Worm (Caenorhabditis elegans): ENCODE data around the gene gst-4.

Gene gst-4

DNA sequence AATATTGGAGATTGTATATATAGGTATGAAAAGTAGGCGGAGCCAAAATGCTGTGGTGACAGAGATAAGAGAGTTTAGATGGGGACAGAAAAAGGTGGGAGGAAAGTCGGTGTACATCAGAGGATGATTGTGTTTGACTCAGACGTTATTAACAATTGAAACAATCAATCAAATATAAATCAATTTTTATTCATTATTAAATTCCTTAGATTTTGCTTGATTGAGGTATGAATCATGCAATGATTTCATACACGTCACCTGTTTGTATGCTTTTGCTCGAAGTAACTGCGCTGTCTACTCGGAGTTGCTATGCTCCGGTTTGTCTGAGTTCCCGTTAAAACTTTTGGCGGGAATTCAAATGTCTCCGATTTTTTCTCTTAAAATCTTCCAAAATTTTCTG lies 26.9 kb upstream of the gst-4 start, which contains the start of gene C04G2.10:
Gene C04G2.10 (plus strand): TSS at position 301 of the 400 bp plus-strand sequence.
- TF ChIP-seq skn-1 (tag; optimal IDR thresholded peaks at IDR 0.05) (no peak), hmg-11 (tag; optimal IDR thresholded peaks at IDR 0.05) (no peak), nhr-23 (tag; optimal IDR thresholded peaks at IDR 0.05) (no peak), eor-1 (tag; optimal IDR thresholded peaks at IDR 0.05) (no peak), mml-1 (tag; optimal IDR thresholded peaks at IDR 0.05) (no peak), sea-2 (GFP tag; optimal IDR thresholded peaks at IDR 0.05) (no peak), egl-27 (tag; optimal IDR thresholded peaks at IDR 0.05) (no peak), ama-1 (optimal IDR thresholded peaks at IDR 0.05) (no peak), pha-4 (tag; optimal IDR thresholded peaks at IDR 0.05) (no peak)

DNA sequence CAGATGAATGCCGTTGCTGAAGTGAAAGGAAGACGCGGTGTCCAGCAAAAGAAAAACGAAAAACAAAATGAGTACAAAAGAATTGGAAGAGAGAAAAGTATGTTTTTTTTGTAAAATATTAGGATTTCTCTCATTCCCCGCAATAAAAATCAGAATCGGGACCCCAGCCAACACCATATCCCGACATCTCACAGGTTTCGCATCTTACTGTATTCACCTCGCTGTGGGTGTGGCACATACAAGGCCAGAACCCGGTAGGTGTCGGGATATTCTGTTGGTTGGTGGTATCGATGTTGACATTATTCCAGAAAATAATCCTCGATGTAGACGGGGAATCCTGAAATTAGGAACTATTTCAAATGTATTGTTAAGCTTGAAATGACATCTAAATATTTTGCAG lies 25.3 kb upstream of the gst-4 start:
- TF ChIP-seq nhr-76 (tag; optimal IDR thresholded peaks at IDR 0.05): no peak
- TF ChIP-seq elt-3 (tag; optimal IDR thresholded peaks at IDR 0.05): no peak
- no peak for TF ChIP-seq egl-5 (tag; optimal IDR thresholded peaks at IDR 0.05)
- no peak for TF ChIP-seq nfya-1 (tag; optimal IDR thresholded peaks at IDR 0.05; ENCODE audit: insufficient read depth)
- TF ChIP-seq ceh-9 (tag; optimal IDR thresholded peaks at IDR 0.05): no peak
- no peak for TF ChIP-seq nhr-28 (tag; optimal IDR thresholded peaks at IDR 0.05)
- no peak for TF ChIP-seq aly-2 (tag; optimal IDR thresholded peaks at IDR 0.05)
- no peak for TF ChIP-seq elt-1 (tag; optimal IDR thresholded peaks at IDR 0.05)
- TF ChIP-seq fkh-2 (tag; optimal IDR thresholded peaks at IDR 0.05): no peak
- no peak for TF ChIP-seq nhr-67 (tag; optimal IDR thresholded peaks at IDR 0.05)

DNA sequence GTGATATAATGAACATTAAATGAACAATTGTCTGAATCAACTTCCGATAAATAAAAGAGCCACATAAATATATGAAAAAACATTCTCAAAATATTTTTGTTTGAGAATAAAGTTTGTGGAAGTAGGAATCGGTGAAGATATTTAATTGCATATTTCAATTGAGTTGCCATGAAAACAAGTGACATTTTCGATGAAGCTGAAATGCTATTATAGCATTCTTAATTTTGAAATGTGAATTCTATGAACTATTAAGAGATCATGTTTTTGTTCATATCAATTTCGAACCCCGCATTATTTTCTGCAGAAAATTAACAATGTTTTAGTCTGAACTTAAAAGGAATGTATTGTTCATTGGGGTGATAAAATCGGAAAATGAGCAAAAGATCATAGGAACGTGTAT lies 19.8 kb upstream of the gst-4 start, which contains the start of gene irld-21:
Gene irld-21 (minus strand): TSS at position 101 of the 400 bp plus-strand sequence.
- TF ChIP-seq nhr-23 (tag; optimal IDR thresholded peaks at IDR 0.05) (no peak), nhr-11 (tag; optimal IDR thresholded peaks at IDR 0.05) (no peak), elt-1 (tag; optimal IDR thresholded peaks at IDR 0.05) (no peak), pqm-1 (tag; optimal IDR thresholded peaks at IDR 0.05) (no peak), ceh-28 (tag; optimal IDR thresholded peaks at IDR 0.05) (no peak), nhr-237 (tag; optimal IDR thresholded peaks at IDR 0.05) (no peak), skn-1 (tag; optimal IDR thresholded peaks at IDR 0.05) (no peak), nhr-12 (tag; optimal IDR thresholded peaks at IDR 0.05) (no peak), ama-1 (optimal IDR thresholded peaks at IDR 0.05) (no peak), lsy-12 (tag; optimal IDR thresholded peaks at IDR 0.05) (no peak), zag-1 (tag; optimal IDR thresholded peaks at IDR 0.05) (no peak), nhr-43 (tag; optimal IDR thresholded peaks at IDR 0.05; ENCODE audit: poor library complexity, severe bottlenecking) (no peak), snpc-4 (tag; optimal IDR thresholded peaks at IDR 0.05) (no peak), fos-1 (tag; optimal IDR thresholded peaks at IDR 0.05) (no peak), tbx-2 (tag; optimal IDR thresholded peaks at IDR 0.05) (no peak), unc-39 (tag; optimal IDR thresholded peaks at IDR 0.05) (no peak), mdl-1 (tag; optimal IDR thresholded peaks at IDR 0.05) (no peak)

DNA sequence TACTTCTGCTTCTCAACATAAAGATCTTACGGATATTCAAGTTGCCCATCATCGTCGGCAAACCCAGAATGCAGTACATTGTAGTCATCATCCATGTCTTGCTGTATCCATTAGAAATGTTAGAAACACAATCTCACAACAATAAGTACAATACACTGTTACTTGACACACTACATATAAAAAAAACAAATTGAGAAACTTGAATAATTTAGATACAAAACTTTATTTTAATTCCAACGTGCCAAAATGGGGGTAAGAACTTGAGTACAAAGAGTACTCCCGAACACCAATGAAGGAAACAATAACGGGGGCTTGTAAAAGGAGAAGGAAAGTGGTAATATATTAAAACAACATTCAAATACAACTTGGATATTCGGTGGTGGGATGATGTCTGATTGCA lies 15.5 kb upstream of the gst-4 start, which contains the start of gene ctf-18:
Gene ctf-18 (minus strand): TSS at position 101 of the 400 bp plus-strand sequence.
- TF ChIP-seq unc-62 (GFP tag; optimal IDR thresholded peaks at IDR 0.05) (no peak), aly-2 (tag; optimal IDR thresholded peaks at IDR 0.05) (no peak), mdl-1 (tag; optimal IDR thresholded peaks at IDR 0.05) (no peak), nhr-77 (tag; optimal IDR thresholded peaks at IDR 0.05) (no peak), pqm-1 (tag; optimal IDR thresholded peaks at IDR 0.05) (no peak), nhr-23 (tag; optimal IDR thresholded peaks at IDR 0.05) (no peak), fkh-10 (GFP tag; optimal IDR thresholded peaks at IDR 0.05) (no peak), hmg-11 (tag; optimal IDR thresholded peaks at IDR 0.05) (no peak), nhr-12 (tag; optimal IDR thresholded peaks at IDR 0.05) (no peak), elt-1 (tag; optimal IDR thresholded peaks at IDR 0.05) (no peak)

DNA sequence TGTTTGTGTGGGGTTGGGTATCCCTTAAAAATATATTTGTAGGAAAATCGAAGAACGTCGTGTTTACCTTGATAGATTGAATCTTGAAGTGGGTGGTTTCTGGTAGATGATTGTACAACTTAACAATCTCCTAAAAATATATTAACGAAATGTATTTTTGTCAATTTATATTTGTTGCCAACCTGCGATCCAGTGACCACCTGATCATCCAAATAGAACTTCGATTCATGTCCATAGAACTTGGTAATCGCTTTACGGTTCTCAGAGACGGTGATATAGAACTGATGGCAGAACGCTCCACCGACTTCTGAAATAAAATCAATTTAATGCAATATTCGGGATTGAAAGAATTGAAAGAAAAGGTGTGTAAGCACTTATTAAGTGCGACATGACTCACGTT lies 13.6 kb upstream of the gst-4 start:
- TF ChIP-seq nhr-67 (tag; optimal IDR thresholded peaks at IDR 0.05): no peak
- TF ChIP-seq nhr-77 (tag; optimal IDR thresholded peaks at IDR 0.05): no peak

Measured in whole organism, L3 larva.